Fruit fly (Drosophila melanogaster) whole organism, adult: Measurements from ENCODE around the gene Vha100-4.

Source experiments
- CG11617 ChIP-seq: fragments of 200-800 bp; sonication (Bioruptor generic); optimal IDR thresholded peaks from 2 replicates; lab custom pipeline; 2017; ENCODE audit warnings: mild to moderate bottlenecking, missing biosample characterization, missing genetic modification reagents, missing genetic modification characterization
- CG12768 ChIP-seq: fragments of 200-800 bp; sonication (Bioruptor generic); optimal IDR thresholded peaks from 2 replicates; lab custom pipeline; 2017; ENCODE audit warnings: missing biosample characterization, missing genetic modification characterization, mild to moderate bottlenecking, moderate library complexity, missing genetic modification reagents
- CG14711 ChIP-seq: fragments of 200-800 bp; sonication (Bioruptor generic); optimal IDR thresholded peaks from 2 replicates; lab custom pipeline; 2018; ENCODE audit warnings: missing biosample characterization, mild to moderate bottlenecking, missing genetic modification characterization, moderate library complexity
- CG1620 ChIP-seq: fragments of 200-800 bp; sonication (Bioruptor generic); optimal IDR thresholded peaks from 2 replicates; lab custom pipeline; 2016; ENCODE audit warnings: missing biosample characterization, missing genetic modification characterization
- CG33017 ChIP-seq: fragments of 200-800 bp; sonication (Bioruptor generic); optimal IDR thresholded peaks from 2 replicates; lab custom pipeline; 2018; ENCODE audit warnings: missing biosample characterization, mild to moderate bottlenecking, missing genetic modification characterization, moderate library complexity
- CG5204 ChIP-seq: fragments of 200-800 bp; sonication (Bioruptor generic); optimal IDR thresholded peaks from 2 replicates; lab custom pipeline; 2016; ENCODE audit warnings: missing biosample characterization, missing genetic modification characterization
- CG7045 ChIP-seq: fragments of 200-800 bp; sonication (Bioruptor generic); optimal IDR thresholded peaks from 2 replicates; lab custom pipeline; 2017; ENCODE audit warnings: missing biosample characterization, mild to moderate bottlenecking, missing genetic modification characterization
- CG7101 ChIP-seq: fragments of 200-800 bp; sonication (Bioruptor generic); optimal IDR thresholded peaks from 2 replicates; lab custom pipeline; 2018; ENCODE audit warnings: missing biosample characterization, mild to moderate bottlenecking, missing genetic modification characterization, moderate library complexity
- Clk ChIP-seq: fragments of 200-800 bp; sonication (Bioruptor generic); optimal IDR thresholded peaks from 2 replicates; lab custom pipeline; 2017; ENCODE audit warnings: missing biosample characterization, missing genetic modification characterization
- Crg-1 ChIP-seq: fragments of 200-800 bp; sonication (Bioruptor generic); optimal IDR thresholded peaks from 2 replicates; lab custom pipeline; 2016; ENCODE audit warnings: missing biosample characterization, missing genetic modification characterization
- Hr96 ChIP-seq: fragments of 200-800 bp; sonication (Bioruptor generic); optimal IDR thresholded peaks from 2 replicates; lab custom pipeline; 2016; ENCODE audit warnings: missing biosample characterization, missing genetic modification characterization
- Mnt ChIP-seq: fragments of 200-800 bp; sonication (Bioruptor generic); optimal IDR thresholded peaks from 2 replicates; lab custom pipeline; 2016; ENCODE audit warnings: missing biosample characterization, mild to moderate bottlenecking, missing genetic modification characterization
- bab1 ChIP-seq: fragments of 200-800 bp; sonication (Bioruptor generic); optimal IDR thresholded peaks from 3 replicates; lab custom pipeline; 2019; ENCODE audit warnings: missing biosample characterization, mild to moderate bottlenecking, missing genetic modification characterization, moderate library complexity
- cic ChIP-seq: fragments of 200-800 bp; sonication (Bioruptor generic); optimal IDR thresholded peaks from 2 replicates; lab custom pipeline; 2017; ENCODE audit warnings: missing biosample characterization, mild to moderate bottlenecking, missing genetic modification characterization, moderate library complexity
- cnc ChIP-seq, 2 experiments: fragments of >200 bp; optimal IDR thresholded peaks; 2 replicates each; lab custom pipeline; 2017
- kay ChIP-seq: fragments of 200-800 bp; sonication (Bioruptor generic); peaks from one replicate; lab custom pipeline; 2016; ENCODE audit warnings: missing biosample characterization, missing genetic modification characterization, borderline replicate concordance
- ovo ChIP-seq: fragments of 200-800 bp; sonication (Bioruptor generic); optimal IDR thresholded peaks from 2 replicates; lab custom pipeline; 2016; ENCODE audit warnings: missing biosample characterization, missing genetic modification characterization
- pad ChIP-seq: fragments of 200-800 bp; sonication (Bioruptor generic); optimal IDR thresholded peaks from 3 replicates; lab custom pipeline; 2017; ENCODE audit warnings: missing biosample characterization, missing genetic modification characterization, mild to moderate bottlenecking, moderate library complexity, missing genetic modification reagents
- tj ChIP-seq: fragments of 200-800 bp; sonication (Bioruptor generic); optimal IDR thresholded peaks from 3 replicates; lab custom pipeline; 2017; ENCODE audit warnings: missing biosample characterization, mild to moderate bottlenecking, missing genetic modification characterization, moderate library complexity
- toe ChIP-seq: fragments of 200-800 bp; sonication (Bioruptor generic); optimal IDR thresholded peaks from 2 replicates; lab custom pipeline; 2016; ENCODE audit warnings: missing biosample characterization, missing genetic modification characterization

The Vha100-4 gene

DNA sequence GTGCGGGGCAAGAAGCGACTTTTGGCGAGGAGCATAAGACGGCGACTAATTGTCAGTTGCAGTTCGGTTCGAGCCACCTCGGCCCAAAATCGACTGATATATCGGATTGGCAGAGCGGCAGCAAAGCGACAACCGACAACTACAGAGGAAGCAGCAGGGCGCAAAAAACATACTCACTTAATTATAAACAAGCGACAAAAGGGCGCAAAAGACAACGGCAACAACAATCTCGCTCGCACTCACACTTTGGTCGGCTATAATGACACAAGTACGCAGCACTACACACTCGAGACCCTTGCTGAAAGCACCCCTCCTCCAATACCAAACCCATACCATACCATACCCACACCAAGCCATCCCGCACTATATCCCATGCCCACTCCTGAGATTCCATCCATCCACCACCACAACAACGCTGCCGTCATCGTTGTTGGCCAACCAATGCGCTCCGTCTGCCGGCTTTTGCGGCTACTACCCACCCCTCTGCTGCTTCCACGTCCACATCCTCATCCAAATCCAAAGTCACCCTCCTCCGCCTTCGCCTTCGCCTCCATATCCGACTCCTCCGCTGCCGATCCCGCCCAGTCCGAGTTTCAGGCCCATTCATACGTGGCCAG lies 16.8 kb downstream of the Vha100-4 start, which contains the start of gene gl:
TSS of gene gl (minus strand) at position 51 of the 617 bp plus-strand sequence.
- no peak for TF ChIP-seq CG5204

DNA sequence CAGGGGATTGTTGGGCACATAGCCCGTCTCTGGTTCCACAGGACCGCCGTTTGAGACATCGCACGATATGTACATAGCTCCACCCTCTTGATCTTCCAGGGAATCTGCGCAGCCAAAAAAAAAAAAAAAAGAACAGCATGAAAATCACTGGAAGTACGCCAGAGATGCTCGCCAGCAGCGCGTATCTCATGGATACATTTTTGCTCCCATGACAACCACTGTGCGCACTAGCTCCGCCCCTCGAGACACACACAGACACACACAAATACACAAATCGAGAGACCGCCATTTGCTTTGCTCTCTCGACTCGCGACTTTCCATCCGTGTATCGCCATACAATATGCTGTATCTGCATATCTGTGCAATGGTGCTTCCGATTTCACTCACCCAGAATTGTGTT lies 18.3 kb downstream of the Vha100-4 start:
- TF ChIP-seq tj (GFP tag; lab: Kevin White, UChicago) = peak; percentile 22
- no peak for TF ChIP-seq toe (GFP tag; lab: Kevin White, UChicago)

- TF ChIP-seq ovo (GFP tag; lab: Kevin White, UChicago) = no peak
- no peak for TF ChIP-seq toe (GFP tag; lab: Kevin White, UChicago)
These were observed 21.0 kb downstream of the Vha100-4 start for dm6 chr3R:18368595-18368994.

dm6 chr3R:18366644-18366985 lies 23.0 kb downstream of the Vha100-4 start:
- no peak for TF ChIP-seq CG11617 (GFP tag; lab: Kevin White, UChicago)
- no peak for TF ChIP-seq tj (GFP tag; lab: Kevin White, UChicago)
- TF ChIP-seq CG5204 = no peak
- TF ChIP-seq CG7045 (GFP tag; lab: Kevin White, UChicago) = no peak
- no peak for TF ChIP-seq CG7101
- TF ChIP-seq pad = no peak
- no peak for TF ChIP-seq Mnt (GFP tag; lab: Kevin White, UChicago)
- TF ChIP-seq ovo (GFP tag; lab: Kevin White, UChicago) = no peak
- no peak for TF ChIP-seq Hr96 (GFP tag; lab: Kevin White, UChicago)
- TF ChIP-seq CG1620 (GFP tag; lab: Kevin White, UChicago) = no peak
- TF ChIP-seq Clk (GFP tag; lab: Kevin White, UChicago) = no peak
- no peak for TF ChIP-seq cnc (optimal IDR thresholded peaks at IDR 0.05; lab: Kevin White, UChicago)
- TF ChIP-seq bab1 (GFP tag; lab: Kevin White, UChicago) = no peak
- no peak for TF ChIP-seq CG33017 (tag; lab: Kevin White, UChicago)

dm6 chr3R:18365978-18366643 lies 23.5 kb downstream of the Vha100-4 start, which contains the start of the genes WRNexo and Nup43:
WRNexo (minus strand) TSS chr3R:18366162.
Nup43 (plus strand) TSS chr3R:18366638.
- TF ChIP-seq cnc (optimal IDR thresholded peaks at IDR 0.05; lab: Kevin White, UChicago) (no peak), CG33017 (tag; lab: Kevin White, UChicago) (no peak), pad (peak; percentile 96), Hr96 (GFP tag; lab: Kevin White, UChicago) (peak; percentile 32), CG1620 (GFP tag; lab: Kevin White, UChicago) (no peak), CG7045 (GFP tag; lab: Kevin White, UChicago) (peak; percentile 18), CG12768 (no peak), Mnt (GFP tag; lab: Kevin White, UChicago) (no peak), Clk (GFP tag; lab: Kevin White, UChicago) (no peak), Crg-1 (GFP tag; lab: Kevin White, UChicago) (no peak), toe (GFP tag; lab: Kevin White, UChicago) (peak; percentile 35), CG5204 (peak; percentile 34), CG14711 (tag; lab: Kevin White, UChicago) (no peak), cic (GFP tag; lab: Kevin White, UChicago) (no peak), kay (GFP tag; lab: Kevin White, UChicago) (no peak), ovo (GFP tag; lab: Kevin White, UChicago) (no peak), bab1 (GFP tag; lab: Kevin White, UChicago) (peak; percentile 26), CG11617 (GFP tag; lab: Kevin White, UChicago) (no peak), CG7101 (no peak), tj (GFP tag; lab: Kevin White, UChicago) (no peak)

DNA sequence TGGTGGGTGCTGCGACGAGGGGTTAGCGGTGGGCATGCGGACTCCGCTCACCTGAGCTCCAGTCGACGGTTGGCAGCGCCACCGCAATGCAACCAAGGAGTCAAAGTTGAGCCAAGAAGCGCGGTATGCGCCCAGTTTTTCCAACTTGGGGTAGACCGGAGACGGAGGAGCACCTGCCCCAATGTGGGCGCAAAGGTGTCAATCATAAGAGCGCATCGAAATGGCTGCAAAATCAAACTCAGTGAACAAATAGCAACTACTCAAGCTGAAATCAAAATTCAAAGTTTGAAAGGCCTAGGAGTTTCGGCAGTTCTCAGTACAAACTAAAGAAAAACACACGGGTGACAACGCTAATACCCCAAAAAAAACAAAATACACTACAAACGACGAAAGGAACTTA lies 27.9 kb downstream of the Vha100-4 start, which contains the start of gene hmw:
TSS of gene hmw (plus strand) at position 301 of the 400 bp plus-strand sequence.
- no peak for TF ChIP-seq Hr96 (GFP tag; lab: Kevin White, UChicago)

dm6 chr3R:18360630-18361260 lies 28.9 kb downstream of the Vha100-4 start, which contains the start of gene CG15803:
CG15803 (minus strand) TSS chr3R:18360728.
- TF ChIP-seq Hr96 (GFP tag; lab: Kevin White, UChicago) (no peak), cnc (optimal IDR thresholded peaks at IDR 0.05; lab: Kevin White, UChicago) (no peak), tj (GFP tag; lab: Kevin White, UChicago) (no peak), Mnt (GFP tag; lab: Kevin White, UChicago) (peak; percentile 2), cic (GFP tag; lab: Kevin White, UChicago) (no peak), pad (no peak), CG33017 (tag; lab: Kevin White, UChicago) (no peak), ovo (GFP tag; lab: Kevin White, UChicago) (no peak), CG11617 (GFP tag; lab: Kevin White, UChicago) (no peak), CG7045 (GFP tag; lab: Kevin White, UChicago) (peak; percentile 28), kay (GFP tag; lab: Kevin White, UChicago) (no peak), CG7101 (no peak), CG1620 (GFP tag; lab: Kevin White, UChicago) (no peak), CG12768 (no peak)
